Fruit fly (Drosophila melanogaster) whole organism, embryonic: ENCODE data around the gene CG42828.

Experiments
- Adf1 ChIP-seq: fragments of 200-800 bp; sonication (Bioruptor generic); IDR thresholded peaks from 2 replicates; pipeline ENCODE4 v1.3.6; 2022; ENCODE audit warnings: missing biosample characterization, missing genetic modification characterization
- BEAF-32 ChIP-seq: fragments of 200-800 bp; sonication (Bioruptor generic); optimal IDR thresholded peaks from 3 replicates; lab custom pipeline; 2017; ENCODE audit warnings: missing biosample characterization, missing genetic modification characterization, mild to moderate bottlenecking, moderate library complexity, missing genetic modification reagents
- Bdp1 ChIP-seq: fragments of 200-800 bp; sonication (Bioruptor generic); optimal IDR thresholded peaks from 3 replicates; lab custom pipeline; 2016; ENCODE audit warnings: missing biosample characterization, missing genetic modification characterization
- CG10543 ChIP-seq: fragments of 200-800 bp; sonication (Bioruptor generic); optimal IDR thresholded peaks from 3 replicates; lab custom pipeline; 2017; ENCODE audit warnings: missing biosample characterization, mild to moderate bottlenecking, missing genetic modification characterization, moderate library complexity
- CG12299 ChIP-seq: fragments of 200-800 bp; sonication (Bioruptor generic); optimal IDR thresholded peaks from 2 replicates; lab custom pipeline; 2018; ENCODE audit warnings: missing biosample characterization, mild to moderate bottlenecking, missing genetic modification characterization
- CG13775 ChIP-seq: fragments of 200-800 bp; sonication (Bioruptor generic); optimal IDR thresholded peaks from 3 replicates; lab custom pipeline; 2017; ENCODE audit warnings: missing biosample characterization, mild to moderate bottlenecking, missing genetic modification characterization
- CG15601 ChIP-seq: fragments of 200-800 bp; sonication (Bioruptor generic); optimal IDR thresholded peaks from 3 replicates; lab custom pipeline; 2019; ENCODE audit warnings: missing biosample characterization, mild to moderate bottlenecking, missing genetic modification characterization, moderate library complexity
- CG15696 ChIP-seq: fragments of 200-800 bp; sonication (Bioruptor generic); optimal IDR thresholded peaks from 2 replicates; lab custom pipeline; 2019; ENCODE audit warnings: missing biosample characterization, mild to moderate bottlenecking, missing genetic modification characterization, moderate library complexity
- CG17186 ChIP-seq: fragments of 200-800 bp; sonication (Bioruptor generic); optimal IDR thresholded peaks from 3 replicates; lab custom pipeline; 2017; ENCODE audit warnings: missing biosample characterization, missing genetic modification reagents, missing genetic modification characterization
- CG17802 ChIP-seq: fragments of 200-800 bp; sonication (Bioruptor generic); optimal IDR thresholded peaks from 2 replicates; lab custom pipeline; 2018; ENCODE audit warnings: missing biosample characterization, mild to moderate bottlenecking, missing genetic modification characterization, moderate library complexity
- CG2678 ChIP-seq: fragments of 200-800 bp; sonication (Bioruptor generic); optimal IDR thresholded peaks from 3 replicates; lab custom pipeline; 2019; ENCODE audit warnings: missing biosample characterization, mild to moderate bottlenecking, missing genetic modification characterization, moderate library complexity
- CG2889 ChIP-seq: fragments of 200-800 bp; sonication (Bioruptor generic); IDR thresholded peaks from 3 replicates; pipeline ENCODE4 v1.3.6; 2022; ENCODE audit warnings: missing biosample characterization, missing genetic modification characterization
- CG31388 ChIP-seq: fragments of 200-800 bp; sonication (Bioruptor generic); optimal IDR thresholded peaks from 2 replicates; lab custom pipeline; 2016; ENCODE audit warnings: missing biosample characterization, missing genetic modification characterization
- CG3726 ChIP-seq: fragments of 200-800 bp; sonication (Bioruptor generic); IDR thresholded peaks from 3 replicates; pipeline ENCODE4, ENCODE4 v1.3.6; 2022; ENCODE audit warnings: missing biosample characterization, missing genetic modification characterization
- CG4820 ChIP-seq: fragments of 200-800 bp; sonication (Bioruptor generic); optimal IDR thresholded peaks from 3 replicates; lab custom pipeline; 2016; ENCODE audit warnings: missing biosample characterization, missing genetic modification characterization
- CG6683 ChIP-seq: fragments of 200-800 bp; sonication (Bioruptor generic); optimal IDR thresholded peaks from 2 replicates; lab custom pipeline; 2017; ENCODE audit warnings: missing biosample characterization, mild to moderate bottlenecking, missing genetic modification characterization, missing genetic modification reagents
- CG7372 ChIP-seq: fragments of 200-800 bp; sonication (Bioruptor generic); IDR thresholded peaks from 2 replicates; pipeline ENCODE4 v1.3.6; 2022; ENCODE audit warnings: missing biosample characterization, missing genetic modification characterization
- CG8765 ChIP-seq: fragments of 200-800 bp; sonication (Bioruptor generic); IDR thresholded peaks from 2 replicates; pipeline ENCODE4 v1.3.6; 2022; ENCODE audit warnings: missing biosample characterization, missing genetic modification characterization
- CG9609 ChIP-seq: fragments of 200-800 bp; sonication (Bioruptor generic); optimal IDR thresholded peaks from 3 replicates; lab custom pipeline; 2016; ENCODE audit warnings: missing biosample characterization, missing genetic modification characterization
- Doc2 ChIP-seq: fragments of 200-800 bp; sonication (Bioruptor generic); IDR thresholded peaks from 2 replicates; pipeline ENCODE4 v1.3.6; 2022; ENCODE audit warnings: missing biosample characterization, missing genetic modification characterization
- Fer2 ChIP-seq: fragments of 200-800 bp; sonication (Bioruptor generic); optimal IDR thresholded peaks from 2 replicates; lab custom pipeline; 2018; ENCODE audit warnings: missing biosample characterization, mild to moderate bottlenecking, missing genetic modification characterization, moderate library complexity
- GATAe ChIP-seq: fragments of 200-800 bp; sonication (Bioruptor generic); conservative IDR thresholded peaks from 2 replicates; pipeline ENCODE4 v1.3.6; 2022; ENCODE audit warnings: missing biosample characterization, missing genetic modification characterization
- Hr39 ChIP-seq: fragments of >200 bp; optimal IDR thresholded peaks from 2 replicates; lab custom pipeline; 2017
- Med ChIP-seq: fragments of 200-800 bp; sonication (Bioruptor generic); peaks from one replicate; lab custom pipeline; 2016; ENCODE audit warnings: missing biosample characterization, missing genetic modification characterization, mild to moderate bottlenecking, inconsistent platforms, moderate library complexity
- NC2α ChIP-seq: fragments of 200-800 bp; sonication (Bioruptor generic); optimal IDR thresholded peaks from 2 replicates; lab custom pipeline; 2016; ENCODE audit warnings: missing biosample characterization, missing genetic modification characterization
- NfI ChIP-seq: fragments of 200-800 bp; sonication (Bioruptor generic); optimal IDR thresholded peaks from 3 replicates; lab custom pipeline; 2018; ENCODE audit warnings: missing biosample characterization, mild to moderate bottlenecking, missing genetic modification characterization, moderate library complexity
- Oli ChIP-seq: fragments of 200-800 bp; sonication (Bioruptor generic); optimal IDR thresholded peaks from 2 replicates; lab custom pipeline; 2018; ENCODE audit warnings: missing biosample characterization, mild to moderate bottlenecking, missing genetic modification characterization, moderate library complexity
- Scr ChIP-seq: fragments of 200-800 bp; sonication (Bioruptor generic); IDR thresholded peaks from 2 replicates; pipeline ENCODE4 v1.3.6; 2022; ENCODE audit warnings: missing biosample characterization, missing genetic modification characterization; ENCODE audit not compliant: partially characterized antibody
- Tbp ChIP-seq: fragments of >200 bp; optimal IDR thresholded peaks from 2 replicates; lab custom pipeline; 2018; ENCODE audit warnings: missing biosample characterization, missing genetic modification characterization
- btn ChIP-seq: fragments of 200-800 bp; sonication (Bioruptor generic); optimal IDR thresholded peaks from 2 replicates; lab custom pipeline; 2016; ENCODE audit warnings: missing biosample characterization, missing genetic modification characterization
- ham ChIP-seq: fragments of 200-800 bp; sonication (Bioruptor generic); IDR thresholded peaks from 2 replicates; pipeline ENCODE4 v1.3.6; 2022; ENCODE audit warnings: missing biosample characterization, missing genetic modification characterization
- hbn ChIP-seq: fragments of 200-800 bp; sonication (Bioruptor generic); IDR thresholded peaks from 2 replicates; pipeline ENCODE4 v1.3.6; 2022; ENCODE audit warnings: missing biosample characterization, missing genetic modification characterization; ENCODE audit not compliant: partially characterized antibody
- kay ChIP-seq: fragments of 200-800 bp; sonication (Bioruptor generic); optimal IDR thresholded peaks from 2 replicates; lab custom pipeline; 2016; ENCODE audit warnings: missing biosample characterization, missing genetic modification characterization
- nmo ChIP-seq: fragments of 200-800 bp; sonication (Bioruptor generic); optimal IDR thresholded peaks from 2 replicates; lab custom pipeline; 2018; ENCODE audit warnings: missing biosample characterization, mild to moderate bottlenecking, missing genetic modification characterization, moderate library complexity
- oc ChIP-seq: fragments of 200-800 bp; sonication (Bioruptor generic); optimal IDR thresholded peaks from 2 replicates; lab custom pipeline; 2018; ENCODE audit warnings: missing biosample characterization, mild to moderate bottlenecking, missing genetic modification characterization, moderate library complexity
- p53 ChIP-seq: fragments of 200-800 bp; sonication (Bioruptor generic); optimal IDR thresholded peaks from 2 replicates; lab custom pipeline; 2016; ENCODE audit warnings: missing biosample characterization, missing genetic modification characterization
- pan ChIP-seq, 4 experiments: fragments of >200 bp in 3 of 4; fragments of 200-800 bp in 1 of 4; sonication (Bioruptor generic) in 1 of 4; optimal IDR thresholded peaks in 3 of 4; IDR thresholded peaks in 1 of 4; 2 replicates each; pipeline versions ENCODE4 v1.3.6 to Lab custom; 2017 to 2022; ENCODE audit warnings: missing biosample characterization in 2 of 4, missing genetic modification characterization in 2 of 4, mixed read lengths in 1 of 4
- phol ChIP-seq: fragments of 200-800 bp; sonication (Bioruptor generic); optimal IDR thresholded peaks from 3 replicates; lab custom pipeline; 2018; ENCODE audit warnings: missing biosample characterization, mild to moderate bottlenecking, missing genetic modification characterization, moderate library complexity
- pnt ChIP-seq: fragments of 200-800 bp; sonication (Bioruptor generic); optimal IDR thresholded peaks from 3 replicates; lab custom pipeline; 2016; ENCODE audit warnings: missing biosample characterization, missing genetic modification characterization
- ranshi ChIP-seq: fragments of 200-800 bp; sonication (Bioruptor generic); IDR thresholded peaks from 2 replicates; pipeline ENCODE4 v1.3.6; 2022; ENCODE audit warnings: missing biosample characterization, missing genetic modification characterization
- sc ChIP-seq, 3 experiments: fragments of >200 bp in 2 of 3; fragments of 200-800 bp in 1 of 3; sonication (Bioruptor generic) in 1 of 3; optimal IDR thresholded peaks; 2 replicates in 2 of 3; 3 replicates in 1 of 3; lab custom pipeline; 2017; ENCODE audit warnings: mild to moderate bottlenecking in 1 of 3, missing biosample characterization in 1 of 3, missing genetic modification characterization in 1 of 3, missing genetic modification reagents in 1 of 3
- scrt ChIP-seq: fragments of 200-800 bp; sonication (Bioruptor generic); optimal IDR thresholded peaks from 2 replicates; lab custom pipeline; 2018; ENCODE audit warnings: missing biosample characterization, mild to moderate bottlenecking, missing genetic modification characterization, moderate library complexity
- sd ChIP-seq: fragments of 200-800 bp; sonication (Bioruptor generic); optimal IDR thresholded peaks from 3 replicates; lab custom pipeline; 2018; ENCODE audit warnings: missing biosample characterization, mild to moderate bottlenecking, missing genetic modification characterization, moderate library complexity
- so ChIP-seq: fragments of 200-800 bp; sonication (Bioruptor generic); IDR thresholded peaks from 3 replicates; pipeline ENCODE4 v1.3.6; 2022; ENCODE audit warnings: missing biosample characterization, missing genetic modification characterization
- sug ChIP-seq: fragments of 200-800 bp; optimal IDR thresholded peaks from 2 replicates; lab custom pipeline; 2019; ENCODE audit warnings: missing biosample characterization, mild to moderate bottlenecking, missing genetic modification characterization, moderate library complexity
- tap ChIP-seq: fragments of 200-800 bp; optimal IDR thresholded peaks from 3 replicates; lab custom pipeline; 2019; ENCODE audit warnings: missing biosample characterization, mild to moderate bottlenecking, missing genetic modification characterization, moderate library complexity
- tio ChIP-seq: fragments of 200-800 bp; sonication (Bioruptor generic); optimal IDR thresholded peaks from 2 replicates; lab custom pipeline; 2017; ENCODE audit warnings: missing biosample characterization, missing genetic modification characterization, inconsistent platforms
- tll ChIP-seq, 2 experiments: fragments of 200-800 bp in 1 of 2; fragments of >200 bp in 1 of 2; sonication (Bioruptor generic) in 1 of 2; optimal IDR thresholded peaks; 2 replicates each; lab custom pipeline; 2017 to 2019; ENCODE audit warnings: missing biosample characterization in 2 of 2, missing genetic modification characterization in 2 of 2, mild to moderate bottlenecking in 1 of 2, moderate library complexity in 1 of 2
- trem ChIP-seq: fragments of 200-800 bp; optimal IDR thresholded peaks from 3 replicates; lab custom pipeline; 2019; ENCODE audit warnings: missing biosample characterization, mild to moderate bottlenecking, missing genetic modification characterization, moderate library complexity
- tx ChIP-seq: fragments of 200-800 bp; sonication (Bioruptor generic); optimal IDR thresholded peaks from 2 replicates; lab custom pipeline; 2016; ENCODE audit warnings: missing biosample characterization, missing genetic modification characterization

CG42828 gene

DNA sequence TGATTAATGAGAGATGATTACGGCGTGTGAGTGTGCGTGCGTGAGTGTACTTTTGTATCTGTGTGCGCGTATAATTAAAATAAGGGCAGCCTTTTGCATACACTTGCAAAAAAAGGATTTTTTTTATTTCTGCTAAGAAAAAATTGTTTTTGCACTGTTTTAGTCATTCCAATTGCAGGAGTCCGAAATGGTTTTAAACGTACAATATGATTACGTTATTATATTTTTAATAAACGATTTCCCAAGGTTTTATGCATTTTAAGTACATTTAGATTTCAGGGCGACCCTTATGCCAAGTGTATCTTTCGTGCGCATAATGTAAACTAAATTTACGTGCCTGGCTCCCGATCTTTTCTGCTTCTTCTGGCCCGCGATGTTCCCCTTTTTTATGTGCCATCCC, 38.6 kb upstream of the CG42828 start (continued):
- TF ChIP-seq CG7372 (peak; percentile 42; the same call in 1 of the 2 replicates), Fer2 (tag; lab: Kevin White, UChicago) (no peak), CG17802 (tag; lab: Kevin White, UChicago) (no peak), Med (GFP tag; lab: Kevin White, UChicago) (peak; percentile 78), sc (optimal IDR thresholded peaks at IDR 0.05; lab: Kevin White, UChicago) (no peak), sc (GFP tag; optimal IDR thresholded peaks at IDR 0.05; lab: Kevin White, UChicago) (no peak), trem (tag; lab: Kevin White, UChicago) (no peak), tx (GFP tag; lab: Kevin White, UChicago) (no peak), CG31388 (GFP tag; lab: Kevin White, UChicago) (no peak), btn (GFP tag; lab: Kevin White, UChicago) (no peak), NfI (GFP tag; lab: Kevin White, UChicago) (peak; percentile 42), CG2889 (GFP tag; lab: Robert Waterston, UW) (peak; percentile 29; the same call in 1 of the 3 replicates), GATAe (no peak), tio (GFP tag; lab: Kevin White, UChicago) (peak; percentile 31), CG17186 (GFP tag; lab: Kevin White, UChicago) (no peak), Adf1 (GFP tag; lab: Robert Waterston, UW) (no peak), CG12299 (tag; lab: Kevin White, UChicago) (no peak), CG15601 (no peak), Doc2 (GFP tag; lab: Robert Waterston, UW) (no peak), CG13775 (GFP tag; lab: Kevin White, UChicago) (peak; percentile 42), nmo (peak; percentile 41), sd (no peak), CG3726 (GFP tag; lab: Robert Waterston, UW) (no peak), CG9609 (GFP tag; lab: Kevin White, UChicago) (no peak), ham (no peak), tap (tag; lab: Kevin White, UChicago) (peak; percentile 17), CG10543 (GFP tag; lab: Kevin White, UChicago) (no peak), Tbp (GFP tag; lab: Kevin White, UChicago) (no peak), so (GFP tag; lab: Robert Waterston, UW) (no peak), CG8765 (GFP tag; lab: Robert Waterston, UW) (peak; percentile 33; the same call in 1 of the 2 replicates), CG2678 (tag; lab: Kevin White, UChicago) (peak; percentile 66), Oli (tag; lab: Kevin White, UChicago) (peak; percentile 8), Hr39 (lab: Kevin White, UChicago) (no peak), kay (peak; percentile 5), Scr (GFP tag; lab: Robert Waterston, UW) (no peak), CG15696 (no peak), scrt (GFP tag; lab: Kevin White, UChicago) (peak; percentile 14), pnt (no peak), pan (optimal IDR thresholded peaks at IDR 0.05; lab: Kevin White, UChicago) (no peak), pan (GFP tag; optimal IDR thresholded peaks at IDR 0.05 in 1 of 2, IDR thresholded peaks at IDR 0.05 in 1 of 2) (peak in 1 of 2 experiments; percentile 55), p53 (GFP tag; lab: Kevin White, UChicago) (no peak), Bdp1 (GFP tag; lab: Kevin White, UChicago) (no peak), ranshi (GFP tag; lab: Robert Waterston, UW) (peak; percentile 48; the same call in 1 of the 2 replicates), phol (tag; lab: Kevin White, UChicago) (peak; percentile 45), oc (tag; lab: Kevin White, UChicago) (no peak), BEAF-32 (GFP tag; lab: Kevin White, UChicago) (no peak), CG4820 (GFP tag; lab: Kevin White, UChicago) (peak; percentile 11), sug (tag; lab: Kevin White, UChicago) (peak; percentile 5), tll (GFP tag; optimal IDR thresholded peaks at IDR 0.05; lab: Kevin White, UChicago) (no peak), NC2α (GFP tag; lab: Kevin White, UChicago) (no peak), hbn (GFP tag; lab: Robert Waterston, UW) (no peak), CG6683 (GFP tag; lab: Kevin White, UChicago) (peak; percentile 25)
